Worm (Caenorhabditis elegans) whole organism, young adult: ENCODE results near the gene rcan-1.

ENCODE experiments used
- mes-4 ChIP-seq: sonication (generic microtip); optimal IDR thresholded peaks from 2 replicates; lab custom pipeline; 2016; ENCODE audit warnings: missing genotype, missing genetic modification characterization, missing compliant biosample characterization
- nfya-1 ChIP-seq: sonication (generic microtip); optimal IDR thresholded peaks from 2 replicates; lab custom pipeline; 2017; ENCODE audit warnings: antibody characterized with exemption, missing compliant biosample characterization, missing genetic modification characterization, borderline replicate concordance; ENCODE audit not compliant: insufficient read depth
- nfya-2 ChIP-seq: fragments of 200-800 bp; sonication (Bioruptor generic); IDR thresholded peaks from 2 replicates; pipeline ENCODE4 v1.3.6; 2022; ENCODE audit warnings: missing genetic modification reagents, missing genetic modification characterization, missing compliant biosample characterization
- nhr-90 ChIP-seq: sonication (generic microtip); optimal IDR thresholded peaks from 2 replicates; lab custom pipeline; 2016; ENCODE audit warnings: missing genotype, mild to moderate bottlenecking, missing genetic modification characterization, missing compliant biosample characterization
- pha-4 ChIP-seq: fragments of 150-350 bp; sonication (generic microtip); optimal IDR thresholded peaks from 2 replicates; lab custom pipeline; 2014; ENCODE audit warnings: missing biosample characterization, missing genetic modification reagents, missing genetic modification characterization
- sdz-38 ChIP-seq: sonication (generic microtip); optimal IDR thresholded peaks from 2 replicates; lab custom pipeline; 2016; ENCODE audit warnings: missing genotype, missing genetic modification characterization, missing compliant biosample characterization
- snpc-4 ChIP-seq, 5 experiments: fragments of 150-350 bp in 1 of 5; sonication (generic microtip) in 4 of 5; optimal IDR thresholded peaks; 2 replicates each; lab custom pipeline; 2014 to 2018; ENCODE audit warnings: missing genetic modification characterization in 5 of 5, missing biosample characterization in 3 of 5, antibody characterized with exemption in 2 of 5, mild to moderate bottlenecking in 2 of 5, missing compliant biosample characterization in 2 of 5, missing genotype in 2 of 5, moderate library complexity in 2 of 5, missing genetic modification reagents in 1 of 5
- sptf-2 ChIP-seq: fragments of 200-800 bp; sonication (Bioruptor generic); optimal IDR thresholded peaks from 2 replicates; lab custom pipeline; 2018; ENCODE audit warnings: mild to moderate bottlenecking, missing genetic modification characterization, missing compliant biosample characterization
- unc-62 ChIP-seq: fragments of 150-350 bp; optimal IDR thresholded peaks from 2 replicates; lab custom pipeline; 2014; ENCODE audit warnings: missing biosample characterization, missing genetic modification reagents, missing genetic modification characterization

- TF ChIP-seq sdz-38 (tag; lab: Kevin White, UChicago) (no peak), nhr-90 (tag; lab: Kevin White, UChicago) (no peak), snpc-4 (GFP tag; optimal IDR thresholded peaks at IDR 0.05; lab: Kevin White, UChicago) (no peak), snpc-4 (tag; optimal IDR thresholded peaks at IDR 0.05; lab: Kevin White, UChicago) (peak in 2 of 4 experiments; percentile 38), sptf-2 (GFP tag; lab: Kevin White, UChicago) (no peak), nfya-1 (tag; lab: Kevin White, UChicago) (no peak), unc-62 (GFP tag; lab: Kevin White, UChicago) (no peak), mes-4 (tag; lab: Kevin White, UChicago) (no peak), nfya-2 (GFP tag; lab: Robert Waterston, UW) (no peak), pha-4 (tag; lab: Kevin White, UChicago) (no peak)
These were observed 31.6 kb upstream of the rcan-1 start for ce11 chrIII:5715467-5715866.
